Worm (Caenorhabditis elegans) whole organism, L3 larva: ENCODE measurements around the gene mog-5.

Experiments used
- ZK546.5 ChIP-seq: sonication (generic microtip); optimal IDR thresholded peaks from 2 replicates; lab custom pipeline; 2017; ENCODE audit warnings: missing biosample characterization, missing genetic modification characterization
- nhr-237 ChIP-seq: fragments of 150-350 bp; optimal IDR thresholded peaks from 2 replicates; lab custom pipeline; 2014; ENCODE audit warnings: missing biosample characterization, missing genetic modification characterization
- snpc-4 ChIP-seq: fragments of 150-350 bp; optimal IDR thresholded peaks from 2 replicates; lab custom pipeline; 2014; ENCODE audit warnings: missing biosample characterization, missing genetic modification characterization

- TF ChIP-seq ZK546.5: no peak
- no peak for TF ChIP-seq nhr-237 (tag; lab: Kevin White, UChicago)
- peak; percentile 75 for TF ChIP-seq snpc-4 (tag; lab: Kevin White, UChicago)
These were observed 9.5 kb upstream of the mog-5 start, which contains the start of gene ndx-6 for ce11 chrII:5389831-5390323.
